Fruit fly (Drosophila melanogaster) whole organism, prepupa: ENCODE data around the gene CG42538.

Experiments used
- CG15336 ChIP-seq: fragments of 200-800 bp; sonication (Bioruptor generic); IDR thresholded peaks from 2 replicates; pipeline ENCODE4 v1.3.6; 2022; ENCODE audit warnings: missing biosample characterization, missing genetic modification characterization
- CG1621 ChIP-seq: fragments of 200-800 bp; sonication (Bioruptor generic); optimal IDR thresholded peaks from 3 replicates; lab custom pipeline; 2018; ENCODE audit warnings: missing biosample characterization, mild to moderate bottlenecking, missing genetic modification characterization
- CG8319 ChIP-seq: fragments of 200-800 bp; sonication (Bioruptor generic); optimal IDR thresholded peaks from 3 replicates; lab custom pipeline; 2016; ENCODE audit warnings: missing biosample characterization, missing genetic modification characterization
- CG9139 ChIP-seq: fragments of 200-800 bp; sonication (Bioruptor generic); optimal IDR thresholded peaks from 3 replicates; lab custom pipeline; 2017; ENCODE audit warnings: missing biosample characterization, mild to moderate bottlenecking, missing genetic modification characterization
- Eip75B ChIP-seq: fragments of 200-800 bp; sonication (Bioruptor generic); optimal IDR thresholded peaks from 3 replicates; lab custom pipeline; 2016; ENCODE audit warnings: missing biosample characterization, missing genetic modification characterization
- Ets21C ChIP-seq: fragments of 200-800 bp; sonication (Bioruptor generic); optimal IDR thresholded peaks from 3 replicates; lab custom pipeline; 2016; ENCODE audit warnings: missing biosample characterization, missing genetic modification characterization
- Gug ChIP-seq: fragments of 200-800 bp; sonication (Bioruptor generic); IDR thresholded peaks from 2 replicates; pipeline ENCODE4 v1.3.6; 2022; ENCODE audit warnings: missing biosample characterization, missing genetic modification characterization
- Hr39 ChIP-seq: fragments of 200-800 bp; sonication (Bioruptor generic); optimal IDR thresholded peaks from 2 replicates; lab custom pipeline; 2016; ENCODE audit warnings: missing biosample characterization, missing genetic modification characterization
- OdsH ChIP-seq: fragments of 200-800 bp; sonication (Bioruptor generic); optimal IDR thresholded peaks from 3 replicates; lab custom pipeline; 2016; ENCODE audit warnings: missing biosample characterization, missing genetic modification characterization
- acj6 ChIP-seq: fragments of 200-800 bp; sonication (Bioruptor generic); optimal IDR thresholded peaks from 3 replicates; lab custom pipeline; 2016; ENCODE audit warnings: missing biosample characterization, missing genetic modification characterization
- fd85E ChIP-seq: fragments of 200-800 bp; sonication (Bioruptor generic); optimal IDR thresholded peaks from 3 replicates; lab custom pipeline; 2016; ENCODE audit warnings: missing biosample characterization, missing genetic modification characterization
- fkh ChIP-seq: fragments of 200-800 bp; sonication (Bioruptor generic); optimal IDR thresholded peaks from 3 replicates; lab custom pipeline; 2017; ENCODE audit warnings: missing biosample characterization, mild to moderate bottlenecking, missing genetic modification characterization, moderate library complexity
- spab ChIP-seq: fragments of 200-800 bp; sonication (Bioruptor generic); optimal IDR thresholded peaks from 2 replicates; lab custom pipeline; 2017; ENCODE audit warnings: missing biosample characterization, mild to moderate bottlenecking, missing genetic modification characterization, missing genetic modification reagents
- vri ChIP-seq: fragments of 200-800 bp; sonication (Bioruptor generic); optimal IDR thresholded peaks from 3 replicates; lab custom pipeline; 2016; ENCODE audit warnings: missing biosample characterization, mild to moderate bottlenecking, missing genetic modification characterization

DNA sequence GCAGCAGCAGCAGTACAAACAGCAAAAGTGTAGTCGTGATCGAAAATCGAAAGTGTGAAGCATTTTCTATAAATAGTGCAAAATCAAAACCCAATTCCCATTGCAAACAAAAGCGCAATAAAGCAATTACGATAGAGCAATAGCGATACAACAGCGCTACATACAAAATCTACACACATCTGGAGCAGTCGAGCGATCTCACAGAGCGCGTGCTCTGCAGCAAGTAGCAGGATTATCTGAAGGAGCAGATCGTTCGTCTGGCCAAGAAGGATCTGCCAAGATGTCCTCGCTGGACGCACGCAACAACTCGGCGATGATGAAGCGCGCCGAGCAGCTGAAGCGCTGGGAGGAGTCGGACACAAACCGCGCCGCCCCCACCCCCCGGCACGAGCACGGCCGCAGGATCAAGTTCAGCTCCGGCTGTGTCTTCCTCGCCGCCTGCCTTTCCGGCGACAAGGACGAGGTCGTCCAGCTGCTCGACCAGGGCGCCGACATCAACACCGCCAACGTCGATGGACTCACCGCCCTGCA is 18.8 kb downstream of the CG42538 start:
- no peak for TF ChIP-seq Gug (GFP tag; lab: Robert Waterston, UW)
- no peak for TF ChIP-seq fkh (GFP tag; lab: Kevin White, UChicago)
- TF ChIP-seq OdsH (GFP tag; lab: Kevin White, UChicago) = no peak
- TF ChIP-seq Ets21C = no peak
- TF ChIP-seq CG1621 (tag; lab: Kevin White, UChicago) = no peak
- no peak for TF ChIP-seq acj6 (GFP tag; lab: Kevin White, UChicago)
- TF ChIP-seq CG15336 (GFP tag; lab: Robert Waterston, UW) = no peak
- TF ChIP-seq spab (GFP tag; lab: Kevin White, UChicago) = no peak
- TF ChIP-seq CG8319 (GFP tag; lab: Kevin White, UChicago) = no peak
- TF ChIP-seq fd85E = no peak
- TF ChIP-seq Eip75B (GFP tag; lab: Kevin White, UChicago) = no peak
- no peak for TF ChIP-seq vri (GFP tag; lab: Kevin White, UChicago)
- no peak for TF ChIP-seq Hr39
- no peak for TF ChIP-seq CG9139
